Worm (Caenorhabditis elegans): ENCODE measurements around the gene Y97E10C.1.

The Y97E10C.1 gene

ce11 chrV:7733240-7733765 lies 4.6 kb downstream of the Y97E10C.1 start:
- TF ChIP-seq F13C5.2 (tag; optimal IDR thresholded peaks at IDR 0.05) = no peak
- TF ChIP-seq ama-1 (optimal IDR thresholded peaks at IDR 0.05) = no peak
- no peak for TF ChIP-seq scrt-1 (GFP tag; IDR thresholded peaks at IDR 0.05)

- TF ChIP-seq hmg-4 (GFP tag; optimal IDR thresholded peaks at IDR 0.05) (no peak), flt-1 (GFP tag; IDR thresholded peaks at IDR 0.05) (no peak), F13C5.2 (tag; optimal IDR thresholded peaks at IDR 0.05) (peak; percentile 63)
Measured at ce11 chrV:7734909-7735308, 6.2 kb downstream of the Y97E10C.1 start, which contains the start of gene clic-1. TSS of gene clic-1 (minus strand) at chrV:7734911.

- no peak for TF ChIP-seq pes-1 (GFP tag; IDR thresholded peaks at IDR 0.05)
- no peak for TF ChIP-seq ceh-36 (tag; optimal IDR thresholded peaks at IDR 0.05)
- TF ChIP-seq flt-1 (GFP tag; IDR thresholded peaks at IDR 0.05) = no peak
- TF ChIP-seq hmg-4 (GFP tag; optimal IDR thresholded peaks at IDR 0.05) = no peak
- TF ChIP-seq F13C5.2 (tag; optimal IDR thresholded peaks at IDR 0.05) = no peak
Measured at ce11 chrV:7735319-7735718, 6.6 kb downstream of the Y97E10C.1 start, which contains the start of gene srr-10. TSS of gene srr-10 (plus strand) at chrV:7735619.

- TF ChIP-seq hmg-4 (GFP tag; optimal IDR thresholded peaks at IDR 0.05) (no peak), tbx-11 (GFP tag; IDR thresholded peaks at IDR 0.05) (no peak), sea-1 (GFP tag; conservative IDR thresholded peaks at IDR 0.05) (no peak), ceh-36 (tag; optimal IDR thresholded peaks at IDR 0.05) (no peak), pes-1 (GFP tag; IDR thresholded peaks at IDR 0.05) (no peak), ceh-13 (GFP tag; optimal IDR thresholded peaks at IDR 0.05) (no peak), flt-1 (GFP tag; IDR thresholded peaks at IDR 0.05) (no peak), tbx-37 (GFP tag; conservative IDR thresholded peaks at IDR 0.05) (no peak), tra-4 (tag; optimal IDR thresholded peaks at IDR 0.05) (no peak), ama-1 (optimal IDR thresholded peaks at IDR 0.05) (no peak), ets-7 (tag; optimal IDR thresholded peaks at IDR 0.05) (no peak), scrt-1 (GFP tag; IDR thresholded peaks at IDR 0.05) (no peak), B0310.2 (tag; optimal IDR thresholded peaks at IDR 0.05) (no peak), aly-1 (tag; optimal IDR thresholded peaks at IDR 0.05) (no peak), hmbx-1 (tag; optimal IDR thresholded peaks at IDR 0.05) (no peak), F13C5.2 (tag; optimal IDR thresholded peaks at IDR 0.05) (no peak)
Measured at ce11 chrV:7737710-7738109, 9.0 kb downstream of the Y97E10C.1 start, which contains the start of gene srr-9. TSS of gene srr-9 (plus strand) at chrV:7738010.

ce11 chrV:7739949-7740348 lies 11.3 kb downstream of the Y97E10C.1 start:
- TF ChIP-seq tbx-37 (GFP tag; conservative IDR thresholded peaks at IDR 0.05) = no peak
- no peak for TF ChIP-seq ets-7 (tag; optimal IDR thresholded peaks at IDR 0.05)
- TF ChIP-seq hnd-1 (tag; optimal IDR thresholded peaks at IDR 0.05) = no peak
- TF ChIP-seq aly-1 (tag; optimal IDR thresholded peaks at IDR 0.05) = no peak
- no peak for TF ChIP-seq flt-1 (GFP tag; IDR thresholded peaks at IDR 0.05)
- no peak for TF ChIP-seq ama-1 (optimal IDR thresholded peaks at IDR 0.05)
- no peak for TF ChIP-seq tbx-11 (GFP tag; IDR thresholded peaks at IDR 0.05)
- no peak for TF ChIP-seq hmbx-1 (tag; optimal IDR thresholded peaks at IDR 0.05)
- TF ChIP-seq ceh-13 (GFP tag; optimal IDR thresholded peaks at IDR 0.05) = no peak
- no peak for TF ChIP-seq ceh-36 (tag; optimal IDR thresholded peaks at IDR 0.05)
- no peak for TF ChIP-seq pes-1 (GFP tag; IDR thresholded peaks at IDR 0.05)
- no peak for TF ChIP-seq B0310.2 (tag; optimal IDR thresholded peaks at IDR 0.05)
- TF ChIP-seq sea-1 (GFP tag; conservative IDR thresholded peaks at IDR 0.05) = no peak
- TF ChIP-seq F13C5.2 (tag; optimal IDR thresholded peaks at IDR 0.05) = no peak
- TF ChIP-seq tra-4 (tag; optimal IDR thresholded peaks at IDR 0.05) = no peak
- no peak for TF ChIP-seq hmg-4 (GFP tag; optimal IDR thresholded peaks at IDR 0.05)

ce11 chrV:7741918-7742317 lies 13.2 kb downstream of the Y97E10C.1 start:
- TF ChIP-seq ets-7 (tag; optimal IDR thresholded peaks at IDR 0.05) = no peak
- no peak for TF ChIP-seq B0310.2 (tag; optimal IDR thresholded peaks at IDR 0.05)
- TF ChIP-seq sea-1 (GFP tag; conservative IDR thresholded peaks at IDR 0.05) = no peak
- TF ChIP-seq hnd-1 (tag; optimal IDR thresholded peaks at IDR 0.05) = no peak
- no peak for TF ChIP-seq aly-1 (tag; optimal IDR thresholded peaks at IDR 0.05)
- no peak for TF ChIP-seq flt-1 (GFP tag; IDR thresholded peaks at IDR 0.05)
- no peak for TF ChIP-seq tbx-11 (GFP tag; IDR thresholded peaks at IDR 0.05)
- TF ChIP-seq pes-1 (GFP tag; IDR thresholded peaks at IDR 0.05) = no peak
- no peak for TF ChIP-seq ceh-13 (GFP tag; optimal IDR thresholded peaks at IDR 0.05)
- no peak for TF ChIP-seq ceh-36 (tag; optimal IDR thresholded peaks at IDR 0.05)
- no peak for TF ChIP-seq F13C5.2 (tag; optimal IDR thresholded peaks at IDR 0.05)
- no peak for TF ChIP-seq hmg-4 (GFP tag; optimal IDR thresholded peaks at IDR 0.05)
- TF ChIP-seq scrt-1 (GFP tag; IDR thresholded peaks at IDR 0.05) = no peak

ce11 chrV:7742485-7742959 lies 13.8 kb downstream of the Y97E10C.1 start, which contains the start of gene fbxl-5:
TSS of gene fbxl-5 (plus strand) at chrV:7742909.
- TF ChIP-seq pes-1 (GFP tag; IDR thresholded peaks at IDR 0.05) (no peak), ets-7 (tag; optimal IDR thresholded peaks at IDR 0.05) (no peak), tbx-11 (GFP tag; IDR thresholded peaks at IDR 0.05) (no peak)

- TF ChIP-seq ets-7 (tag; optimal IDR thresholded peaks at IDR 0.05) (no peak), hmbx-1 (tag; optimal IDR thresholded peaks at IDR 0.05) (no peak), F13C5.2 (tag; optimal IDR thresholded peaks at IDR 0.05) (no peak), hmg-4 (GFP tag; optimal IDR thresholded peaks at IDR 0.05) (no peak), hnd-1 (tag; optimal IDR thresholded peaks at IDR 0.05) (no peak), B0310.2 (tag; optimal IDR thresholded peaks at IDR 0.05) (no peak), sea-1 (GFP tag; conservative IDR thresholded peaks at IDR 0.05) (no peak), tra-4 (tag; optimal IDR thresholded peaks at IDR 0.05) (no peak), scrt-1 (GFP tag; IDR thresholded peaks at IDR 0.05) (no peak), aly-1 (tag; optimal IDR thresholded peaks at IDR 0.05) (no peak)
Measured at ce11 chrV:7744068-7744467, 15.4 kb downstream of the Y97E10C.1 start.
